Worm (Caenorhabditis elegans): ENCODE measurements around the gene F28H7.8.
A peak's percentile ranks its signal among the peaks of the same experiment; 100 is the strongest.

Gene F28H7.8

DNA sequence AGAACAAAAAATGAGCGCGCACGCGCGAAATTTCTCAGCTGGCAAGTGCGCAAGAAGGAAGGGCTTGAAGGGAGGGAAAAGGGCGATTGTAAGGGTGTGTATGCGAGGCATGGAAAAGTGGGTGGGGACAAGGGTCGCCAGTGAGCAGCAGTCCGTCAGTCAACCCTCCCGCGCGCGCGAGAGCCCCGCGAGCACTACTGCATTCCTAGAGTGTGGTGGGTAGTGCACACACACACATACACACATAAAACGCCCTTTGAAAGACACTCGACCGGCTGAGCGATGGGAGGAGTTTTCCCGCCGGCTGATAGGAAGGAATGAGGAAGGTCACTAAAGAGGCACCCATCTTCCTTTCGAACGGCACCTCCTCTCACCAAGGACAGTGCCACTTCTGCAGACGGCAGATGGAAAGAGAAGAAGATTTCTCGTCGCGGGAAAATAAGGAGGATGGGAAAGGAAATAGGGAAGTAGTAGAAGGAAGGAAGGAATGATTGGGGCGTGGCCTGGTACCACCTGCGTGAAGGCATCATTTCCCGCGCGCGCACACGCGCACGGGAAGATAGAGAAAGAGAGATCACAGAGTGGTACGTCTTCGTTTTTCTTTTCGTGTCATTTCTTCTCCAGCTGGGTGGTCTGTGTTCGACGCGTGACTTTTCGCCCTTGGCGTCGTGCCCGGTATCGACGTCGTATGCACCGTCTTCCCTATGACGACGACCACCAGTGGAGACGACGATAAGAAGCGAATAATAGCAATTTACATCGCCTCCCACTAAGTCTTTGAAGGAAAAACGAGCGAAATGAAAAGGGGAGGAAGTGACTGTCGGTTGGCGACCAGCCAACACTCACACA lies 41.7 kb upstream of the F28H7.8 start:
- TF ChIP-seq T22C8.4 (GFP tag; IDR thresholded peaks at IDR 0.05) (no peak), flt-1 (GFP tag; IDR thresholded peaks at IDR 0.05) (peak; percentile 75), med-1 (GFP tag; optimal IDR thresholded peaks at IDR 0.05; ENCODE audit: insufficient read depth) (no peak), ztf-23 (GFP tag; IDR thresholded peaks at IDR 0.05) (no peak), ref-1 (GFP tag; conservative IDR thresholded peaks at IDR 0.05) (no peak), tab-1 (GFP tag; IDR thresholded peaks at IDR 0.05) (peak; percentile 33; the same call in 1 of the 2 replicates), cog-1 (tag; optimal IDR thresholded peaks at IDR 0.05) (peak; percentile 58), ztf-29 (GFP tag; IDR thresholded peaks at IDR 0.05) (peak; percentile 67), klf-2 (GFP tag; conservative IDR thresholded peaks at IDR 0.05) (0 out of 2 replicates have a peak, but pooled peaks have one; percentile 20)

DNA sequence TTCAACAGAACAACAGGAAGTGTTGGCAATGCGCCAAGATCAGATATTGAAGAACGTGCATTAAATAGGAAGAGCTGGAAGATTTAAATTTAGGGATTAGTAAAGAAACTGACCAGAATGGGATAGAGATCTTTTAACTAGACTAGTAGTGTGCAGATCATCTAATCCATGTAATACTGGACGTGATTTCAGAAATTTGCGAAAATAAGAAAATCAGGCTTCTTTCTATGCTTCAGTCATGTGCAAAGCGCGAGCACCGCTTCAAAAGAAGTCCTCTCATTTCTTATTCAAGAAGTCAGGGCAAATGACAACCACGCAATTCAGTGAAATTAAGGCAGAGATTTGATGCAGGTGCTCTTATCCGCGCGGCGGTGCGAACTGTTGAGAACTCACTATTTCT lies 40.7 kb upstream of the F28H7.8 start:
- no peak for TF ChIP-seq T22C8.4 (GFP tag; IDR thresholded peaks at IDR 0.05)
- no peak for TF ChIP-seq ref-1 (GFP tag; conservative IDR thresholded peaks at IDR 0.05)
- no peak for TF ChIP-seq med-1 (GFP tag; optimal IDR thresholded peaks at IDR 0.05; ENCODE audit: insufficient read depth)
- TF ChIP-seq flt-1 (GFP tag; IDR thresholded peaks at IDR 0.05), result no peak
- no peak for TF ChIP-seq cog-1 (tag; optimal IDR thresholded peaks at IDR 0.05)
- no peak for TF ChIP-seq ztf-29 (GFP tag; IDR thresholded peaks at IDR 0.05)
- TF ChIP-seq klf-2 (GFP tag; conservative IDR thresholded peaks at IDR 0.05), result no peak
- no peak for TF ChIP-seq tab-1 (GFP tag; IDR thresholded peaks at IDR 0.05)
- no peak for TF ChIP-seq ztf-23 (GFP tag; IDR thresholded peaks at IDR 0.05)

DNA sequence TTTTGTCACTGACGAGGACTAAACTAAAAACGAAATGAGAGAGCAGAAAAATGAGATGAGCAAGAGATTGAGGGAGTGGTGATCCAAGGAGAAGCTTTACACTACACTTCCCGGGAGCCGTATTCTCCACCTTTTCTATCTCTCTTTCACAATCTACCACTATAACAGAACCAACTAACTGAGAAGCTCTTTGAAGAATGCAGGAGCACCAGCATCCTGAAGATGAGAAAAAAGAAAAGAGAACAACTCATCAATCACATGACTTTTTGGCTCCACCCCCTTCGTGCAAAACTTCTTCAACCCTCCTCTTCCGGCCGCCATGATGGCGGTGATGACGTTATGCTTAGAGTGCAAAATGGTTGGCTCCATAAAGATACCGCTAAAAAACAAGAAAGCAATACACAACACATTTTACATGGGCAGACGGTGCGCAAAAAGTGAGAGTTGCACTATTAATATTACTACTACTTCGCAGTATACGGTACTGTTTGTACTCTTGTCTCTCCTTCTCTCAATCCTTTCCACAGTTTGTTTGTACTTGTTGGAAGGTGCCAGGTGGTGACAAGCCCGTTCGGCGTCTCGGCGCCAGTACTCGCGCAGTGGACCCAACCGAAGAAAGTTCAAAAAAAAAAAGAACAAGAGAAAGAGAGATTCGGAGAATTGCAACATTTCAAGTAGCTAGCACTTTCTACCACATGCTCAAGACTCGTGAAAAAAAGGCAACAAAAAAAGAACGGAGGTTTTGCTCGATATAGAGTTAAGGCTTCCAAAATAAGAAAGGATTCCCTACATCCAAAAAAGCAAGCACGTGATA lies 39.5 kb upstream of the F28H7.8 start:
- TF ChIP-seq T22C8.4 (GFP tag; IDR thresholded peaks at IDR 0.05), result no peak
- TF ChIP-seq ztf-29 (GFP tag; IDR thresholded peaks at IDR 0.05), result no peak
- no peak for TF ChIP-seq ref-1 (GFP tag; conservative IDR thresholded peaks at IDR 0.05)
- TF ChIP-seq cog-1 (tag; optimal IDR thresholded peaks at IDR 0.05), result no peak

DNA sequence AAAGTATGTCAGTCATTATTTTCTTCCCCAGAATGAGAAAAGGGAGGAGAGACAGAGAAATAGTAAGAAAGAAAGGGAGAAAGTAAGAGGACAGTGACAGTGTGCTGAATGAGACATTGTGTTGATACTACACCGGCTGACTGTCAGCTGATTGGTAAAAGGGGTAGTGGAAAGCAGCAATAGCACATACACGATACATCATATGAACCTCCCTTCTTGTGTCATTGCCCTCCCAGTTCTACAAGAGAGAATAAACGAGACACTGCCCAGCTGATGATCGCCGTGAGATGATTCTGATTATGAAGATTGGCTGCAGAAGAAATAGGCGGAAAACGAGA lies 39.0 kb upstream of the F28H7.8 start:
- no peak for TF ChIP-seq ztf-23 (GFP tag; IDR thresholded peaks at IDR 0.05)
- TF ChIP-seq flt-1 (GFP tag; IDR thresholded peaks at IDR 0.05), result no peak
- TF ChIP-seq cog-1 (tag; optimal IDR thresholded peaks at IDR 0.05), result no peak
- no peak for TF ChIP-seq ref-1 (GFP tag; conservative IDR thresholded peaks at IDR 0.05)
- no peak for TF ChIP-seq klf-2 (GFP tag; conservative IDR thresholded peaks at IDR 0.05)
- no peak for TF ChIP-seq tab-1 (GFP tag; IDR thresholded peaks at IDR 0.05)
- TF ChIP-seq T22C8.4 (GFP tag; IDR thresholded peaks at IDR 0.05), result no peak
- no peak for TF ChIP-seq ztf-29 (GFP tag; IDR thresholded peaks at IDR 0.05)

DNA sequence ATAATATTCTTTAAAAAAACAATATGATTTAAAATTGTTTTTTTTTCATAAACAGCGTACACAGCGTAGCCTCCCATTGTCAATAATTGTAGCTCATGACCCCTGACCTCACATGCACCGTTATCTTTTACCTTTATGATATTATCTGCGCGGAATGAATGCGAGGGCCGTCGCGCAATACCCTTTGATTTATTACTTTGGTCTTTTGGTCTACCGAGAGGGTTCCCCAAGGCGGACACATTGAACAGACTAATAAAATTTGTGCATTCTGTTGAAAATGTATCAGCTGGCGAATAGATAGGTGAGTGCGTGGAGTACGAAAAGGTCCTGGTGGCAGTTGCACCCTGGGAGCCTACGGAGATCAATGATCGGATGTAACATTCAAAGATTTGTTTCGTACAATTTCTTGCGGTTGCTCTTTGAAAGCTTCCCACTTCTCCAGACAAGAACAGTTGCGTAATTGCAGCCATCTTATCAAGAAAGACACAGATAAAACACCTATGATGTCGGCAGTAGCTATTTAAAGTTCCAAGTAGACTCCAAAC lies 38.4 kb upstream of the F28H7.8 start:
- TF ChIP-seq ztf-23 (GFP tag; IDR thresholded peaks at IDR 0.05) (no peak), ztf-29 (GFP tag; IDR thresholded peaks at IDR 0.05) (no peak), ref-1 (GFP tag; conservative IDR thresholded peaks at IDR 0.05) (no peak), T22C8.4 (GFP tag; IDR thresholded peaks at IDR 0.05) (no peak), cog-1 (tag; optimal IDR thresholded peaks at IDR 0.05) (no peak), tab-1 (GFP tag; IDR thresholded peaks at IDR 0.05) (no peak)

DNA sequence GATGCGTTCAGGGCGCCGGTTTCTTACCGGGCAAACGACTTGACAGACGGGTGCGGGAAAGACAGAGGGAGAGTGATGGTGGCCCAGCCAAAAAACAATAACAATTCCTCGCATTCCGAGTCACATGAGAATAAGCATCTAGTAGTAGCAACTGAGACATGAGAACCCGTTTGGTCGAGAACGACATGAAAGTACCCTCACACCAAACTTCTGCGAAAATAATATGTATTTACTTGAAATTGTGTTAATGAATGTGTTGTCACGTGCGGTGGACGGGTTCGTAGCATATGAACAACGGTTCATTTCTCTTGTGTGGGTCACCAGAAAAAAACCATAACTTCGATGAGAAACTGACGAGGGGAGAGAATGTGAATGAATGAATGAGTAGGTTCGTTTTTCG lies 37.9 kb upstream of the F28H7.8 start:
- no peak for TF ChIP-seq med-1 (GFP tag; optimal IDR thresholded peaks at IDR 0.05; ENCODE audit: insufficient read depth)
- TF ChIP-seq ztf-23 (GFP tag; IDR thresholded peaks at IDR 0.05), result no peak
- TF ChIP-seq flt-1 (GFP tag; IDR thresholded peaks at IDR 0.05), result no peak
- TF ChIP-seq tab-1 (GFP tag; IDR thresholded peaks at IDR 0.05), result no peak
- TF ChIP-seq klf-2 (GFP tag; conservative IDR thresholded peaks at IDR 0.05), result no peak

DNA sequence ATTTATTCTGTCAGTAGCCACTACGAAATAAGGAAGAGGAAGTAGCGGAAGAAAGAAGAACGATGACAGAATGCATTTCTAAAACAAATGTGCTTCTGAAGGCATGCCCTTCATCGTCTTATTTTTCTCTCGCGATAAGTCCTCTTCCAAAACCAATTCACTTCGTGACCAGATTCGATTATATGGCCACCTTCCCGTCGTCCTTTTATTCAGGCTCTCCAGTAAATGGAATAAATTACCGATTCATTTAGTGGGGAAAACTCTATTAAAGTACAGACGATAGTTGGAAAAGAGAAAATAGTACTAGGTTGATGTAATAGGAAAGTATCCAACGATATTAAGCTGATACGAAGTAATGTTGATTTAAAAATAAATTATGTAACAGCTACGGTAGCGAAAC lies 37.5 kb upstream of the F28H7.8 start:
- no peak for TF ChIP-seq tab-1 (GFP tag; IDR thresholded peaks at IDR 0.05)

DNA sequence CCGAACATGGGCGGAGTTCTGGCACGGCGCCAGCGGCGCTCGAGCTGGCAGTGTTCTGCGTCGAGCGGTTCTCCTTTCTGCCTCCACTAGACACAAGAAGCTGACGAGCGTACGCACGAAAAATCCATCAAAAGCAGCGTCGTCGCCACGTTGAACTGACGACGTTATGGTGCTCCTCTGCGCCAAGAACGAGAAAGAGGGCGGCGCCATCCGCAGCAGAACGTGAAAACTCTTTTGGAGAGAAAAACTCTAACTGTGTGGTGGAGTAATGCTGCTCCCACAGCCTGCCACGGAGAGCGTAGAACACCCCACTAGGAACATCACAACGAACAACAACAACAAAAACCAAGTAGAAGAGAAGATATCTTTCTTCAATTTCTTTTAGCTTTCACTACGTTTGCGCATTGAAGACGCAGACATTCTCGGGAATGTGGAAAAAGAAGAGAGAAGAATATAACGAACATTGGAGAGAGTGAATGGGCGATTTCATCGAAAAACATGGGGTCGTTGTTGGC lies 36.8 kb upstream of the F28H7.8 start:
- no peak for TF ChIP-seq klf-2 (GFP tag; conservative IDR thresholded peaks at IDR 0.05)
- TF ChIP-seq cog-1 (tag; optimal IDR thresholded peaks at IDR 0.05), result no peak
- TF ChIP-seq tab-1 (GFP tag; IDR thresholded peaks at IDR 0.05), result no peak
- TF ChIP-seq flt-1 (GFP tag; IDR thresholded peaks at IDR 0.05), result no peak
- TF ChIP-seq T22C8.4 (GFP tag; IDR thresholded peaks at IDR 0.05), result no peak
- TF ChIP-seq ref-1 (GFP tag; conservative IDR thresholded peaks at IDR 0.05), result no peak

DNA sequence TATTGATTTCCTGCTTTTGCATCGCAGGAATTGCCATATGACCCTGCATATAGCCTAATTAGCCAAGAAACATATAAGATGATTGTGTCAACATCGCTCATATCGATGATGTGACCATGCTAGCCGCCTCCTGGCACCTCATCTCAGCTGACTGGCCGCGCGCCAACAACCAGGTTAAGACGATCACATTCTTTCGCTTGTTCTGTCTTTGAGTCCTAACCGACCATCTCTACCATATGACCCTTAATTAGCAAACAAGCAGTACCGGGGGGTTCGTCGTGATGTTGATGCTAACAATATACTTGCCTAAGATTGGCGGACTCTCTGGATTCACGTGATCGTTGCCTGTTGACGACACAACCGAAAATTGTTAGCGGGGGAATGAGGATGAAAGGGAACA lies 36.2 kb upstream of the F28H7.8 start:
- TF ChIP-seq ztf-23 (GFP tag; IDR thresholded peaks at IDR 0.05), result no peak

DNA sequence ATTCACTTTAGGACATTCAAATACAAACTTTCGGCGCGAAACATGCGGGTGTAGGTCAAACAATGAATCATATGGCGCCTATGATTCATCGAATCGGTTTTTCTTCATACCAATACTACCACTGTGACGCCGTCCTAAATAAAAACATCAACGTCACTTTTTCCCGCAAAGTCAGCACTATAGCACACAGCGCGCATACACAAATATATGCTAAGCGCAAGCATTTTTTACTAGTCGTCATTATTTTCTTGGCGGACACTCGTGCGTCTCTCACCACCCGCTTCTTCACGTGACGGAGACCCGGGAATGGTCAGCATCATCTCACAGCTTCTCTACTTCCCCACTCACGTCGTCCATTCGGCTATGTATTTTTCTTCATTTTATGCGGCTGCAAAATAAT lies 35.6 kb upstream of the F28H7.8 start:
- no peak for TF ChIP-seq ztf-29 (GFP tag; IDR thresholded peaks at IDR 0.05)
- TF ChIP-seq med-1 (GFP tag; optimal IDR thresholded peaks at IDR 0.05; ENCODE audit: insufficient read depth), result no peak
- TF ChIP-seq ref-1 (GFP tag; conservative IDR thresholded peaks at IDR 0.05), result no peak
- TF ChIP-seq cog-1 (tag; optimal IDR thresholded peaks at IDR 0.05), result no peak
- no peak for TF ChIP-seq flt-1 (GFP tag; IDR thresholded peaks at IDR 0.05)
- TF ChIP-seq T22C8.4 (GFP tag; IDR thresholded peaks at IDR 0.05), result no peak
- no peak for TF ChIP-seq klf-2 (GFP tag; conservative IDR thresholded peaks at IDR 0.05)
- no peak for TF ChIP-seq tab-1 (GFP tag; IDR thresholded peaks at IDR 0.05)
- no peak for TF ChIP-seq ztf-23 (GFP tag; IDR thresholded peaks at IDR 0.05)
